Worm (Caenorhabditis elegans) whole organism, mixed stage, embryonic: ENCODE results near the gene T28A11.4.

Experiments used
- M03D4.4 ChIP-seq: sonication (generic microtip); optimal IDR thresholded peaks from 2 replicates; lab custom pipeline; 2017; ENCODE audit warnings: mild to moderate bottlenecking, missing genetic modification characterization, missing compliant biosample characterization
- blmp-1 ChIP-seq: fragments of 150-350 bp; optimal IDR thresholded peaks from 2 replicates; lab custom pipeline; 2014; ENCODE audit warnings: missing biosample characterization, missing genetic modification characterization
- ceh-39 ChIP-seq: fragments of 150-350 bp; optimal IDR thresholded peaks from 2 replicates; lab custom pipeline; 2014; ENCODE audit warnings: missing biosample characterization, missing genetic modification characterization
- ceh-43 ChIP-seq: fragments of 200-800 bp; sonication (Bioruptor generic); optimal IDR thresholded peaks from 2 replicates; lab custom pipeline; 2018; ENCODE audit warnings: mild to moderate bottlenecking, missing genetic modification characterization, moderate library complexity, missing compliant biosample characterization
- ceh-83 ChIP-seq: fragments of 200-800 bp; sonication (Bioruptor generic); optimal IDR thresholded peaks from 2 replicates; lab custom pipeline; 2018; ENCODE audit warnings: mild to moderate bottlenecking, missing genetic modification characterization, missing compliant biosample characterization
- cnd-1 ChIP-seq: fragments of 200-800 bp; sonication (Bioruptor generic); optimal IDR thresholded peaks from 2 replicates; lab custom pipeline; 2018; ENCODE audit warnings: mild to moderate bottlenecking, missing genetic modification characterization, missing compliant biosample characterization
- drap-1 ChIP-seq: fragments of 200-800 bp; sonication (Bioruptor generic); optimal IDR thresholded peaks from 3 replicates; lab custom pipeline; 2018; ENCODE audit warnings: mild to moderate bottlenecking, missing genetic modification characterization, missing compliant biosample characterization
- elt-3 ChIP-seq: fragments of 150-350 bp; optimal IDR thresholded peaks from 2 replicates; lab custom pipeline; 2014; ENCODE audit warnings: missing biosample characterization, missing genetic modification characterization
- flh-1 ChIP-seq: fragments of 200-800 bp; sonication (Bioruptor generic); optimal IDR thresholded peaks from 2 replicates; lab custom pipeline; 2018; ENCODE audit warnings: mild to moderate bottlenecking, missing genetic modification characterization, moderate library complexity, missing compliant biosample characterization
- ham-2 ChIP-seq: fragments of 200-800 bp; sonication (Bioruptor generic); optimal IDR thresholded peaks from 2 replicates; lab custom pipeline; 2018; ENCODE audit warnings: mild to moderate bottlenecking, missing genetic modification characterization, missing compliant biosample characterization
- hlh-1 ChIP-seq: fragments of 150-350 bp; optimal IDR thresholded peaks from 2 replicates; lab custom pipeline; 2014; ENCODE audit warnings: missing biosample characterization, missing genetic modification reagents, missing genetic modification characterization
- lin-13 ChIP-seq: fragments of 150-350 bp; optimal IDR thresholded peaks from 2 replicates; lab custom pipeline; 2014; ENCODE audit warnings: missing biosample characterization, missing genetic modification characterization
- lin-32 ChIP-seq: fragments of 200-800 bp; sonication (Bioruptor generic); optimal IDR thresholded peaks from 2 replicates; lab custom pipeline; 2018; ENCODE audit warnings: mild to moderate bottlenecking, missing genetic modification characterization, missing compliant biosample characterization
- lsy-2 ChIP-seq: fragments of 150-350 bp; optimal IDR thresholded peaks from 2 replicates; lab custom pipeline; 2014; ENCODE audit warnings: missing biosample characterization, missing genetic modification characterization
- mab-5 ChIP-seq: fragments of 150-350 bp; optimal IDR thresholded peaks from 2 replicates; lab custom pipeline; 2014; ENCODE audit warnings: missing biosample characterization, missing genetic modification characterization
- mep-1 ChIP-seq: fragments of 150-350 bp; optimal IDR thresholded peaks from 2 replicates; lab custom pipeline; 2017; ENCODE audit warnings: missing biosample characterization, missing genetic modification reagents, missing genetic modification characterization, inconsistent platforms
- nhr-12 ChIP-seq: fragments of 150-350 bp; optimal IDR thresholded peaks from 2 replicates; lab custom pipeline; 2014; ENCODE audit warnings: missing biosample characterization, missing genetic modification characterization
- nhr-2 ChIP-seq: fragments of 150-350 bp; optimal IDR thresholded peaks from 2 replicates; lab custom pipeline; 2014; ENCODE audit warnings: missing biosample characterization, missing genetic modification characterization
- nhr-237 ChIP-seq: fragments of 150-350 bp; optimal IDR thresholded peaks from 2 replicates; lab custom pipeline; 2014; ENCODE audit warnings: missing biosample characterization, missing genetic modification characterization
- nhr-28 ChIP-seq: fragments of 150-350 bp; optimal IDR thresholded peaks from 2 replicates; lab custom pipeline; 2014; ENCODE audit warnings: missing biosample characterization, missing genetic modification characterization
- nhr-76 ChIP-seq: sonication (generic microtip); optimal IDR thresholded peaks from 2 replicates; lab custom pipeline; 2017; ENCODE audit warnings: missing biosample characterization, missing genetic modification characterization
- pha-4 ChIP-seq: fragments of 150-350 bp; optimal IDR thresholded peaks from 2 replicates; lab custom pipeline; 2018; ENCODE audit warnings: missing biosample characterization, missing genetic modification reagents, missing genetic modification characterization
- snpc-4 ChIP-seq: fragments of 150-350 bp; optimal IDR thresholded peaks from 2 replicates; lab custom pipeline; 2014; ENCODE audit warnings: missing biosample characterization, missing genetic modification characterization
- sptf-1 ChIP-seq: sonication (generic microtip); optimal IDR thresholded peaks from 2 replicates; lab custom pipeline; 2017; ENCODE audit warnings: mild to moderate bottlenecking, missing genetic modification characterization, moderate library complexity, missing compliant biosample characterization
- tbx-8 ChIP-seq: fragments of 200-800 bp; sonication (Bioruptor generic); optimal IDR thresholded peaks from 2 replicates; lab custom pipeline; 2018; ENCODE audit warnings: mild to moderate bottlenecking, missing genetic modification characterization, moderate library complexity, missing compliant biosample characterization
- unc-39 ChIP-seq: fragments of 150-350 bp; optimal IDR thresholded peaks from 2 replicates; lab custom pipeline; 2014; ENCODE audit warnings: missing biosample characterization, missing genetic modification characterization
- unc-62 ChIP-seq: fragments of 150-350 bp; optimal IDR thresholded peaks from 2 replicates; lab custom pipeline; 2014; ENCODE audit warnings: missing biosample characterization, missing genetic modification reagents, missing genetic modification characterization
- ztf-11 ChIP-seq: fragments of 150-350 bp; optimal IDR thresholded peaks from 2 replicates; lab custom pipeline; 2014; ENCODE audit warnings: missing biosample characterization, missing genetic modification characterization

T28A11.4 gene

ce11 chrV:3320005-3320404 lies 46.2 kb downstream of the T28A11.4 start, which contains the start of gene F35F10.14:
Gene F35F10.14 (minus strand): TSS chrV:3320105.
- no peak for TF ChIP-seq flh-1
- TF ChIP-seq elt-3 (tag; lab: Kevin White, UChicago) = no peak
- no peak for TF ChIP-seq M03D4.4 (tag; lab: Kevin White, UChicago)
- TF ChIP-seq ceh-43 (GFP tag; lab: Kevin White, UChicago) = no peak
- TF ChIP-seq mep-1 (tag; lab: Kevin White, UChicago) = no peak
- no peak for TF ChIP-seq nhr-12 (tag; lab: Kevin White, UChicago)
- no peak for TF ChIP-seq cnd-1 (tag; lab: Kevin White, UChicago)
- no peak for TF ChIP-seq nhr-2
- TF ChIP-seq snpc-4 (tag; lab: Kevin White, UChicago) = no peak
- TF ChIP-seq hlh-1 (tag; lab: Kevin White, UChicago) = no peak
- TF ChIP-seq lin-32 (GFP tag; lab: Kevin White, UChicago) = no peak
- no peak for TF ChIP-seq mab-5 (tag; lab: Kevin White, UChicago)
- no peak for TF ChIP-seq unc-62 (GFP tag; lab: Kevin White, UChicago)
- no peak for TF ChIP-seq ceh-39 (tag; lab: Kevin White, UChicago)
- TF ChIP-seq ceh-83 (GFP tag; lab: Kevin White, UChicago) = no peak
- TF ChIP-seq pha-4 (tag; lab: Kevin White, UChicago) = no peak
- TF ChIP-seq tbx-8 = no peak
- TF ChIP-seq, all 35 proteins: peak for 0

ce11 chrV:3320432-3320831 lies 46.6 kb downstream of the T28A11.4 start, which contains the start of gene C17B7.14:
Gene C17B7.14 (minus strand): TSS chrV:3320532.
- no peak for TF ChIP-seq lsy-2 (tag; lab: Kevin White, UChicago)
- TF ChIP-seq tbx-8 = no peak
- TF ChIP-seq nhr-28 (tag; lab: Kevin White, UChicago) = no peak
- no peak for TF ChIP-seq lin-32 (GFP tag; lab: Kevin White, UChicago)
- TF ChIP-seq blmp-1 (tag; lab: Kevin White, UChicago) = no peak
- no peak for TF ChIP-seq cnd-1 (tag; lab: Kevin White, UChicago)
- TF ChIP-seq unc-39 (tag; lab: Kevin White, UChicago) = no peak
- no peak for TF ChIP-seq drap-1 (GFP tag; lab: Kevin White, UChicago)
- TF ChIP-seq snpc-4 (tag; lab: Kevin White, UChicago) = no peak
- no peak for TF ChIP-seq nhr-237
- TF ChIP-seq flh-1 = no peak
- TF ChIP-seq lin-13 (tag; lab: Kevin White, UChicago) = no peak
- no peak for TF ChIP-seq nhr-2
- no peak for TF ChIP-seq sptf-1 (tag; lab: Kevin White, UChicago)
- TF ChIP-seq ham-2 (GFP tag; lab: Kevin White, UChicago) = no peak
- TF ChIP-seq hlh-1 (tag; lab: Kevin White, UChicago) = no peak
- TF ChIP-seq pha-4 (tag; lab: Kevin White, UChicago) = no peak
- no peak for TF ChIP-seq ztf-11 (tag; lab: Kevin White, UChicago)
- TF ChIP-seq M03D4.4 (tag; lab: Kevin White, UChicago) = no peak
- TF ChIP-seq nhr-76 (tag; lab: Kevin White, UChicago) = no peak
